Fruit fly (Drosophila melanogaster): ENCODE measurements around the gene CG5860.
A peak's percentile ranks its signal among the peaks of the same experiment; 100 is the strongest.

The CG5860 gene

dm6 chr3R:17391313-17391845 is 18.0 kb upstream of the CG5860 start, which contains the start of the genes Brf and sds22 (continued):
- TF ChIP-seq Aef1 (GFP tag; IDR thresholded peaks at IDR 0.05) (peak; percentile 94), CG4617 (GFP tag; optimal IDR thresholded peaks at IDR 0.05; ENCODE audit: borderline replicate concordance) (peak; percentile 95), CG6654 (GFP tag; optimal IDR thresholded peaks at IDR 0.05) (peak; percentile 81), chif (GFP tag; optimal IDR thresholded peaks at IDR 0.05) (peak; percentile 95 to 96), D (optimal IDR thresholded peaks at IDR 0.05) (no peak), D (GFP tag; optimal IDR thresholded peaks at IDR 0.05) (peak; percentile 90), CG1603 (tag; optimal IDR thresholded peaks at IDR 0.05) (peak; percentile 93), Myb (GFP tag; optimal IDR thresholded peaks at IDR 0.05) (peak; percentile 81), CG4282 (GFP tag; optimal IDR thresholded peaks at IDR 0.05) (peak; percentile 90), otp (GFP tag; IDR thresholded peaks at IDR 0.05) (peak; percentile 79), Hsf (GFP tag; optimal IDR thresholded peaks at IDR 0.05) (peak; percentile 98), trh (GFP tag; optimal IDR thresholded peaks at IDR 0.05) (peak; percentile 93), unpg (GFP tag; optimal IDR thresholded peaks at IDR 0.05) (peak; percentile 96), C15 (GFP tag; IDR thresholded peaks at IDR 0.05) (peak; percentile 87; the same call in 2 of the 3 replicates), pum (GFP tag; optimal IDR thresholded peaks at IDR 0.05) (peak; percentile 96), Bteb2 (GFP tag; optimal IDR thresholded peaks at IDR 0.05) (peak; percentile 94), hbn (GFP tag; IDR thresholded peaks at IDR 0.05; ENCODE audit: partially characterized antibody) (peak; percentile 72), eve (GFP tag; optimal IDR thresholded peaks at IDR 0.05) (peak in 1 of 2 experiments; percentile 95), bab2 (GFP tag; optimal IDR thresholded peaks at IDR 0.05) (peak; percentile 97), CG13424 (tag; optimal IDR thresholded peaks at IDR 0.05) (peak; percentile 97), GATAe (GFP tag; conservative IDR thresholded peaks at IDR 0.05) (peak; percentile 74), slou (GFP tag; optimal IDR thresholded peaks at IDR 0.05) (peak; percentile 96), Doc2 (GFP tag; IDR thresholded peaks at IDR 0.05) (peak; percentile 72), CG6765 (GFP tag; optimal IDR thresholded peaks at IDR 0.05) (peak; percentile 82), Ets65A (GFP tag) (peak; percentile 99), nau (GFP tag; optimal IDR thresholded peaks at IDR 0.05) (peak; percentile 83), CG13894 (tag; optimal IDR thresholded peaks at IDR 0.05) (peak; percentile 95), CG13287 (GFP tag; IDR thresholded peaks at IDR 0.05; ENCODE audit: partially characterized antibody) (peak; percentile 83), stwl (tag; optimal IDR thresholded peaks at IDR 0.05) (peak; percentile 90), CG9817 (tag; optimal IDR thresholded peaks at IDR 0.05) (peak; percentile 98), CG32772 (GFP tag; IDR thresholded peaks at IDR 0.05) (peak; percentile 93), ssp (GFP tag; IDR thresholded peaks at IDR 0.05) (peak; percentile 89), Vsx1 (GFP tag; optimal IDR thresholded peaks at IDR 0.05) (peak; percentile 80), chn (GFP tag; optimal IDR thresholded peaks at IDR 0.05) (peak; percentile 97), CG10543 (GFP tag; optimal IDR thresholded peaks at IDR 0.05) (peak; percentile 97), dmrt11E (tag; optimal IDR thresholded peaks at IDR 0.05) (peak; percentile 96), Hr51 (GFP tag; optimal IDR thresholded peaks at IDR 0.05) (peak; percentile 92 to 95), HmgZ (tag; optimal IDR thresholded peaks at IDR 0.05) (peak; percentile 97), Tbp (GFP tag; optimal IDR thresholded peaks at IDR 0.05) (no peak), CG10431 (GFP tag; optimal IDR thresholded peaks at IDR 0.05) (peak; percentile 76), CG8924 (tag; optimal IDR thresholded peaks at IDR 0.05) (peak; percentile 96), CG16815 (GFP tag; optimal IDR thresholded peaks at IDR 0.05) (peak; percentile 95), H15 (GFP tag; IDR thresholded peaks at IDR 0.05) (peak; percentile 90), al (GFP tag; IDR thresholded peaks at IDR 0.05) (peak; percentile 92), CG6254 (GFP tag; optimal IDR thresholded peaks at IDR 0.05) (peak; percentile 78), CG7987 (GFP tag; optimal IDR thresholded peaks at IDR 0.05) (peak; percentile 70), YL-1 (GFP tag; optimal IDR thresholded peaks at IDR 0.05) (peak; percentile 80), sisA (GFP tag; IDR thresholded peaks at IDR 0.05) (peak; percentile 97), inv (GFP tag; IDR thresholded peaks at IDR 0.05; ENCODE audit: partially characterized antibody) (peak; percentile 68; the same call in 1 of the 2 replicates), CG14667 (GFP tag; IDR thresholded peaks at IDR 0.05) (peak; percentile 94)

All from whole organism, embryonic.